Fruit fly (Drosophila melanogaster): ENCODE measurements around the gene CG7886.
A peak's percentile ranks its signal among the peaks of the same experiment; 100 is the strongest.

The CG7886 gene

dm6 chr3R:14649307-14650239 lies 7.2 kb upstream of the CG7886 start (continued):
- TF ChIP-seq Taf1 (GFP tag; IDR thresholded peaks at IDR 0.05) (no peak), her (GFP tag; optimal IDR thresholded peaks at IDR 0.05) (no peak), CG8944 (GFP tag; optimal IDR thresholded peaks at IDR 0.05) (no peak), ara (GFP tag; IDR thresholded peaks at IDR 0.05) (0 out of 2 replicates have a peak, but pooled peaks have one; percentile 27), dmrt99B (tag; optimal IDR thresholded peaks at IDR 0.05) (no peak), D19A (tag; optimal IDR thresholded peaks at IDR 0.05) (no peak), ftz-f1 (GFP tag; optimal IDR thresholded peaks at IDR 0.05) (peak; percentile 8), CG13775 (GFP tag; optimal IDR thresholded peaks at IDR 0.05) (peak; percentile 11), chif (GFP tag; optimal IDR thresholded peaks at IDR 0.05) (peak; percentile 8 to 27), Usf (GFP tag; optimal IDR thresholded peaks at IDR 0.05) (peak; percentile 6)

DNA sequence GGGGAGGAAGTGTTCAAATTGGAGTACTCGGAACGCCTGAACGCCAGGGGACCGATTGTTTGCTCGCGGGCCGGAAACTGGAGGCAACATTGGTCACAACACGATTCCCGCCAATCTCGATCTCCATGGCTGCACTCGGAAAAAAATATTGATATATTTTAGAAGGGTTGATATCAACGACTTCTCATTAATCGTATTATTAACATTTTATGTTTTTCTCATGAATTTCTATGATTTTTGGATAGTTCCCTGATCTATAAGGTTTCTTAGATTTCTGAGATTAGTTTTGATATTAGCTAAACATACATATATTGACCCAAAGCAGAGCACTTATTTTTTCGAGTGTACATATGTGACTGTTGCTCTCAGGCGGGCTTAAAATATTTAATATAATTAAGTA lies 10.5 kb downstream of the CG7886 start:
- TF ChIP-seq dmrt11E (tag; optimal IDR thresholded peaks at IDR 0.05): peak; percentile 26
- peak; percentile 2 for TF ChIP-seq Oli (tag; optimal IDR thresholded peaks at IDR 0.05)
- TF ChIP-seq lola (GFP tag; optimal IDR thresholded peaks at IDR 0.05): peak in 1 of 3 experiments; percentile 2
- TF ChIP-seq Blimp-1 (GFP tag; optimal IDR thresholded peaks at IDR 0.05): peak; percentile 17
- TF ChIP-seq Ets65A (GFP tag): peak; percentile 4
- no peak for TF ChIP-seq sr (GFP tag; IDR thresholded peaks at IDR 0.05)
- TF ChIP-seq CG14710 (tag; optimal IDR thresholded peaks at IDR 0.05): peak; percentile 7
- no peak for TF ChIP-seq Bgb (GFP tag; IDR thresholded peaks at IDR 0.05; ENCODE audit: partially characterized antibody)
- TF ChIP-seq D19A (tag; optimal IDR thresholded peaks at IDR 0.05): peak; percentile 10
- no peak for TF ChIP-seq phol (tag; optimal IDR thresholded peaks at IDR 0.05)
- TF ChIP-seq sens (GFP tag): peak; percentile 75
- peak; percentile 52 for TF ChIP-seq Med (GFP tag)
- no peak for TF ChIP-seq CG10267 (tag; optimal IDR thresholded peaks at IDR 0.05)
- TF ChIP-seq CG10979 (tag; optimal IDR thresholded peaks at IDR 0.05): peak; percentile 20
- TF ChIP-seq Lpt (GFP tag; optimal IDR thresholded peaks at IDR 0.05): no peak
- TF ChIP-seq CG14965 (GFP tag; optimal IDR thresholded peaks at IDR 0.05; ENCODE audit: borderline replicate concordance): no peak

- TF ChIP-seq MESR4 (GFP tag; optimal IDR thresholded peaks at IDR 0.05) (no peak), sim (GFP tag; IDR thresholded peaks at IDR 0.05) (no peak), chinmo (GFP tag; IDR thresholded peaks at IDR 0.05; ENCODE audit: partially characterized antibody) (peak; percentile 77; the same call in 1 of the 4 replicates), jigr1 (GFP tag; IDR thresholded peaks at IDR 0.05) (no peak), nerfin-1 (tag; optimal IDR thresholded peaks at IDR 0.05) (peak; percentile 40), CG34422 (GFP tag; IDR thresholded peaks at IDR 0.05) (0 out of 3 replicates have a peak, but pooled peaks have one; percentile 43), CG18599 (GFP tag; optimal IDR thresholded peaks at IDR 0.05) (no peak), sd (tag; optimal IDR thresholded peaks at IDR 0.05) (peak; percentile 86), Scr (GFP tag; IDR thresholded peaks at IDR 0.05; ENCODE audit: partially characterized antibody) (no peak), vvl (GFP tag; IDR thresholded peaks at IDR 0.05) (peak; percentile 24; the same call in 1 of the 2 replicates), CG4328 (GFP tag; optimal IDR thresholded peaks at IDR 0.05) (no peak), dysf (GFP tag; IDR thresholded peaks at IDR 0.05) (0 out of 3 replicates have a peak, but pooled peaks have one; percentile 5), Med (GFP tag) (peak; percentile 56), CG11560 (tag; IDR thresholded peaks at IDR 0.05) (no peak), CG17328 (GFP tag; IDR thresholded peaks at IDR 0.05) (0 out of 2 replicates have a peak, but pooled peaks have one; percentile 10), sens-2 (GFP tag; IDR thresholded peaks at IDR 0.05) (no peak), odd (GFP tag; optimal IDR thresholded peaks at IDR 0.05) (no peak), chn (GFP tag; optimal IDR thresholded peaks at IDR 0.05) (peak; percentile 1), CoRest (tag; optimal IDR thresholded peaks at IDR 0.05) (no peak), CG12104 (GFP tag; optimal IDR thresholded peaks at IDR 0.05) (no peak), HmgD (GFP tag; optimal IDR thresholded peaks at IDR 0.05) (no peak), CG34224 (GFP tag; IDR thresholded peaks at IDR 0.05; ENCODE audit: partially characterized antibody) (no peak)
Measured at dm6 chr3R:14630119-14630623, 12.2 kb downstream of the CG7886 start, which contains the start of gene Cad88C. Gene Cad88C (plus strand): TSS chr3R:14630478.

All from whole organism, embryonic.